Worm (Caenorhabditis elegans) whole organism, dauer: ENCODE data around the gene C07E3.8.

Experiments used
- unc-62 ChIP-seq: sonication (generic microtip); optimal IDR thresholded peaks from 2 replicates; lab custom pipeline; 2017; ENCODE audit warnings: missing biosample characterization, missing genetic modification reagents, missing genetic modification characterization

The C07E3.8 gene

ce11 chrII:10351963-10352362 is at the start of gene C07E3.8:
C07E3.8 (plus strand) TSS chrII:10352263.
- no peak for TF ChIP-seq unc-62

ce11 chrII:10302646-10303045 is 49.4 kb upstream of the C07E3.8 start, which contains the start of gene clpp-1:
clpp-1 (minus strand) TSS chrII:10302842.
- TF ChIP-seq unc-62: no peak

- TF ChIP-seq unc-62: no peak
Measured at ce11 chrII:10303663-10304115, 48.4 kb upstream of the C07E3.8 start, which contains the start of gene vha-9. vha-9 (minus strand) TSS chrII:10303713.

- no peak for TF ChIP-seq unc-62
Measured at ce11 chrII:10308726-10309125, 43.3 kb upstream of the C07E3.8 start, which contains the start of gene gcy-4. gcy-4 (minus strand) TSS chrII:10308826.

- TF ChIP-seq unc-62: no peak
Measured at ce11 chrII:10309337-10309736, 42.7 kb upstream of the C07E3.8 start, which contains the start of gene ZK970.8. ZK970.8 (plus strand) TSS chrII:10309637.

- TF ChIP-seq unc-62: no peak
Measured at ce11 chrII:10311973-10312372, 40.1 kb upstream of the C07E3.8 start, which contains the start of gene srlf-34. srlf-34 (plus strand) TSS chrII:10312293.

- TF ChIP-seq unc-62: no peak
Measured at ce11 chrII:10315252-10315651, 36.8 kb upstream of the C07E3.8 start, which contains the start of gene idpp-8. idpp-8 (plus strand) TSS chrII:10315552.

- no peak for TF ChIP-seq unc-62
Measured at ce11 chrII:10316119-10316518, 35.9 kb upstream of the C07E3.8 start, which contains the start of gene gcy-5. gcy-5 (minus strand) TSS chrII:10316219.

ce11 chrII:10317007-10317406 is 35.1 kb upstream of the C07E3.8 start, which contains the start of gene M02G9.4:
M02G9.4 (plus strand) TSS chrII:10317307.
- no peak for TF ChIP-seq unc-62

ce11 chrII:10321410-10321809 is 30.7 kb upstream of the C07E3.8 start, which contains the start of gene idpp-4:
idpp-4 (plus strand) TSS chrII:10321460.
- no peak for TF ChIP-seq unc-62

- TF ChIP-seq unc-62: no peak
Measured at ce11 chrII:10325615-10326232, 26.3 kb upstream of the C07E3.8 start, which contains the start of gene appg-1. appg-1 (plus strand) TSS chrII:10326041.

ce11 chrII:10329754-10330153 is 22.3 kb upstream of the C07E3.8 start:
- no peak for TF ChIP-seq unc-62

- no peak for TF ChIP-seq unc-62
Measured at ce11 chrII:10345012-10345411, 7.1 kb upstream of the C07E3.8 start, which contains the start of gene pro-2. pro-2 (minus strand) TSS chrII:10345112.

- no peak for TF ChIP-seq unc-62
Measured at ce11 chrII:10346075-10346474, 6.0 kb upstream of the C07E3.8 start, which contains the start of gene C07E3.10. C07E3.10 (plus strand) TSS chrII:10346375.

- TF ChIP-seq unc-62: no peak
Measured at ce11 chrII:10349915-10350314, 2.1 kb upstream of the C07E3.8 start, which contains the start of gene stip-1. stip-1 (minus strand) TSS chrII:10350012.

- TF ChIP-seq unc-62: no peak
Measured at ce11 chrII:10350487-10350886, 1.6 kb upstream of the C07E3.8 start, which contains the start of gene C07E3.9. C07E3.9 (plus strand) TSS chrII:10350756.

ce11 chrII:10357468-10358007 is 5.5 kb downstream of the C07E3.8 start, which contains the start of gene C07E3.3:
C07E3.3 (minus strand) TSS chrII:10357518.
- no peak for TF ChIP-seq unc-62
